Worm (Caenorhabditis elegans) whole organism, mixed stage, embryonic: ENCODE measurements around the gene hipr-1.

ENCODE experiments used
- ceh-83 ChIP-seq: fragments of 200-800 bp; sonication (Bioruptor generic); optimal IDR thresholded peaks from 2 replicates; lab custom pipeline; 2018; ENCODE audit warnings: mild to moderate bottlenecking, missing genetic modification characterization, missing compliant biosample characterization
- hlh-1 ChIP-seq: fragments of 150-350 bp; optimal IDR thresholded peaks from 2 replicates; lab custom pipeline; 2014; ENCODE audit warnings: missing biosample characterization, missing genetic modification reagents, missing genetic modification characterization
- unc-39 ChIP-seq: fragments of 150-350 bp; optimal IDR thresholded peaks from 2 replicates; lab custom pipeline; 2014; ENCODE audit warnings: missing biosample characterization, missing genetic modification characterization

DNA sequence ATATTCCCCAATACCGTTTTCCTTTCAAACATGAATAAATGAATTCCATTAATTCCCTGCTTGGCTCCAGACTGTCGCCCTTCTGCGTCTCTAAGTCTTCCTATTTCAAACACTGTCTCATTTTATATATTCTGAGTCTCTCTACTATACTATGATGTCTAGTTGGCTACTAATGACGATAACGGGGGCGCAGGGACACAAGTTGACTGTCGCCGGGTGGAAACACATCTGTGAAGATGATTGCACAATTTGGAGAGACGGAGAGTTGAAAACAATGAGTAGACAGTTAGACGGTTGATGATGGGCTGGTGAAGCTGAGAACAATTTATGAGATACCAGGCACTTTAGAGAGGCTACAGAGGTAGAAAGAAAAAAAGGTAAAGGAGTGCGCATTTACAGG lies 29.5 kb downstream of the hipr-1 start, which contains the start of gene sma-2:
- TF ChIP-seq unc-39 (no peak), ceh-83 (no peak), hlh-1 (no peak)
